Worm (Caenorhabditis elegans): Measurements from ENCODE around the gene C56E6.2.

ce11 chrII:6531527-6531926 is 6.8 kb downstream of the C56E6.2 start, which contains the start of gene abch-1:
- TF ChIP-seq attf-3 (GFP tag; conservative IDR thresholded peaks at IDR 0.05) (no peak), dox-1 (GFP tag; IDR thresholded peaks at IDR 0.05) (no peak), nhr-179 (tag; optimal IDR thresholded peaks at IDR 0.05) (no peak), attf-6 (GFP tag; IDR thresholded peaks at IDR 0.05) (no peak), lsy-27 (tag; optimal IDR thresholded peaks at IDR 0.05; ENCODE audit: borderline replicate concordance, insufficient read depth) (no peak), ZK185.1 (tag; optimal IDR thresholded peaks at IDR 0.05; ENCODE audit: poor library complexity, severe bottlenecking) (no peak), pha-4 (tag; optimal IDR thresholded peaks at IDR 0.05) (no peak), rpc-1 (optimal IDR thresholded peaks at IDR 0.05) (no peak), rpc-1 (tag; optimal IDR thresholded peaks at IDR 0.05) (no peak), tbx-9 (tag; optimal IDR thresholded peaks at IDR 0.05; ENCODE audit: borderline replicate concordance) (no peak), Y79H2A.3 (GFP tag; conservative IDR thresholded peaks at IDR 0.05) (no peak), somi-1 (GFP tag; optimal IDR thresholded peaks at IDR 0.05) (no peak), F39B2.1 (GFP tag; IDR thresholded peaks at IDR 0.05) (no peak), atf-7 (tag; optimal IDR thresholded peaks at IDR 0.05) (no peak)
